Fruit fly (Drosophila melanogaster) whole organism, larva: Measurements from ENCODE around the gene CG33272.

ENCODE experiments used
- noc ChIP-seq: fragments of 200-800 bp; sonication (Bioruptor generic); optimal IDR thresholded peaks from 3 replicates; lab custom pipeline; 2019; ENCODE audit warnings: missing biosample characterization, mild to moderate bottlenecking, missing genetic modification characterization, moderate library complexity

Gene CG33272

DNA sequence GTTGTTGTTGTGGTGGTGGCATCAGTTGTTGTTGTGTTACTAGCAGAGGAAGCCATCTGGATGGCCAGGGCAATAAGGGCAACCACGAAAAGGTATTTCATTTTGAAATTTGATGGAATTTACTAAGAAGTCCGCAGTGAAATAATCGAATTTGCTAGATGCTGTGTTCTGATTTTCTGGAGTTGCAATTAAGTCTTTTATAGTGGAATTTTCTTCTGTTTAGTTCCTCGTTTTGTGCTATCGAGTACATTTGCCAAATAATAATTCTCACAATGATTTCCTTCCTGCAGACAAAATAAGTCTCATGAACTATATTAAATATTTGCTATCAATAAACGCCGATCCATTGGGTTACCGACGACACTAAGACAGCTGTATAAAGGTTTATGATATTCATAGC is at the start of gene CG33272:
Gene CG33272 (minus strand): TSS at position 101 of the 400 bp plus-strand sequence.
- TF ChIP-seq noc (tag; lab: Kevin White, UChicago) = no peak

DNA sequence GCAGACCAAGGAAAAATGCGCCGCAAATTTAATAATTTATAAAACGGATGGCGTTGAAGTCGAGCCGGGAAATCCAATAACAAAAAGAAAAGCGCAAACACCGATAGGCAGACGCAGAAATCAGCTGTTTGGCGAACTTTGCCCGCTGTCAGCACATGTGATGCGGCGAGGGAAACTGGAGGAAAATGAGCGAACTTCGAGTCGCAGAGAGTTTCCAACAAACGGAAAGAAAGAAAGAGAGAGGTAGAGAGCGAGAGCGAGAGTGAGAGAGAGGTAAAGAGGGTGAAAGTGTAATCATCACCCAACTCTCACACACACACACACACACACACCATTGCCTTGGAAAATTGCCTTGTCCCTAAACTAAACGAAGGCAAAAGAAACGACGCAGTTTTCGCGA is 46.8 kb upstream of the CG33272 start:
- no peak for TF ChIP-seq noc (tag; lab: Kevin White, UChicago)

DNA sequence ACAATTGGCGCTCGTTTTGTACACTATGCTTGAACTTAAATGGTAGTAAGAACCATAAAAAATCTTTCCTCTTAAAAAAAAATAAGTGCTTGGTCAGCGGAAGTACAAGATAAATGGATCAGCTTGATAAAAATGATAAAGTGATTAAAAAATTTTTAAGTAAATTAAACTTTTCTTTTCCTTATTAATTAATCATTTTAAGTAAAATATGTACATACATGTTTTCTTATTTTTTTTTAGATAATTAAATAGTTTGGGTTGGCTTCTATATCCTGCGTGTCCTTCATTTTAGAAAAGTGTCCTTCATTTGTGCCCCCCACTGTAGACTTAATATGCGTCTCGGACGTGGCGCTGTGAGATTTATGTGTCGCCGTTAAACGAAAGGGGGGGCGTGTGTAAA is 46.2 kb upstream of the CG33272 start:
- TF ChIP-seq noc (tag; lab: Kevin White, UChicago) = peak; percentile 41

DNA sequence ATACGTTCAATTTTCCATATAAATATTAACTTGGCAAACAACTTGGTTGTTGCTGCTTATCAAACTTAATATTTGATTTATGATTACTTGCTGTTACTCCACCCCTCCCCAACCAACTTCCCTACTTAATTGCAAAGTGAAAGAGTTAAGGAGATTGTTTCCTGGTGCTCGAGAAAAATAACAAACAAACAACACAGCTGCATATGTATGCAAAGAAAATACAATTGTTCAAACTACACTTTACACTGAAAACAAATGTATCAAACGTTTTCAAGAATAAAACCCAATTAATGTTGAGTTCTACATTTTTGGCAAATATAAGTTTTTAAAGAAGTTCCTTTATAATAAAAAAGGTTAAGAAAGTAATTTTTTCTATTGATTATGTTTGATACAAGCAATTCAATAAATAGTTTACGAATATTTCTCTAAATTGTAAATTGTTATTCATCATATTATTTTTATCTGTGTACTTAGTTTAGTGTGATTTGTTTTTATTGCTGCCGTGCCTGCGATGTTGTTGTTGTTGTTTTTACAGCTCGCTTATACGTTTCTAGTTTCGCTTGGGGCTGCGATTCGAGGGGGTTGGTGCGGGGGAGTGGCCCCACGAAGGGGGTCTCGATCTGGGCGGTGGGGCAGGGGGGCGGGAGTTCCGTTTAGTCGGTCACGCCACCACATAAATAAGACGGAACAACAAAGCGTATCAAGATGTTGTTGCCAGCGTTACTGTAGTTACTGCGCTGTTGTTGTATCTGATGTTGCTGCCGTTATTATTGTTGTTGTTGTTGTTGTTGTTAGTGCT is 45.5 kb upstream of the CG33272 start:
- TF ChIP-seq noc (tag; lab: Kevin White, UChicago) = peak; percentile 47

DNA sequence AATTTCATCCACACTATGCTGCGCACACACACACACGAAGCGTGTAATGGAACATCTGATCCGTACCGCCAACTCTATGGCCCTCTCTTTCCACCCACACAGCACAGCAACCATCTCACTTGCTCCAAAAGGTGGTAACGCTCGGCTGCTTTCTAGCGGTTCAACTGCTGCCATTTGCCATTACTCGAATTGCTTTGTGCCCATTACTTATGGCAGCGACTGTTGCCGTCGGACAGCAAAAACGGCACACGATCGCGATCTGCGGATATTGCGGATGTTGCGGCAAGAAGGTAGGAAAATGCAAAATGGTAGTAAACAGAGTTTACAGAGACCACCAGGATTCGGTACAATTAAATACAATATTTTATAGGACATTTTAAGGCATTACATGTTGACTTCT is 44.4 kb upstream of the CG33272 start:
- no peak for TF ChIP-seq noc (tag; lab: Kevin White, UChicago)

DNA sequence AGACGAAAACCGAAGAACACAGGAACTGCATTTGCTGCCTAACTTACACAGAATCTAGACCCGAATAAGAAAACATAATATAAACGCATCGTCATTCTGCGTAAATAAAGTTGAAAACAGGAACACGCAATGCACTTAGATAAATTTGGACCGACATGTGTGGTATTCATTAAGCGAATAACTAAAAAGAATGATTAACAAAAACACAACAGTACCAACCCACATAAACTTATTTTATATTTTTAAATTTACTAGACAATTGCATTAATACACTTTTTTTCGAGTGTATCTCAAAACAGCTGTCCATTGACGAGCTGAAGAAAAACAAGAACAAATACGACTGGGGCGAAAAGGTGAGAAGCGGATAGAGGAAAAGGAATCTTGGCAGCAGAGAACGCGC is 43.9 kb upstream of the CG33272 start:
- no peak for TF ChIP-seq noc (tag; lab: Kevin White, UChicago)

DNA sequence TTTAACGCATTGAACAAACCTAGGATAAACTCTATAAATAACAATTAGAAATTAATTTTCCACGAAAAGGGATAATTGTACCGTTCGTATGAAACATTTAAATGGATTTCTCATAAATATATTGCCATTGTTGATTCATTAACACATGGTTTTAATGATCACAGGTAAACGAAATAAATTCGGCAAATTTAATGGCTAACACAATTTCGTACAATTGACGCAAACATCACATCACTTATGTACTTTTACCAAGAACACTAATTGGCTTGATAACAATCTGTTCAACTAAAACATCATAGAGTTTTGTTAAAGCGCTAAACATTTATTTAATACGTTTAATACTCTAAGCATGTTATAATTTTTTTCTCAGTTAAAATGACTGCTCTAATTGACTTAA is 43.3 kb upstream of the CG33272 start:
- TF ChIP-seq noc (tag; lab: Kevin White, UChicago) = no peak

DNA sequence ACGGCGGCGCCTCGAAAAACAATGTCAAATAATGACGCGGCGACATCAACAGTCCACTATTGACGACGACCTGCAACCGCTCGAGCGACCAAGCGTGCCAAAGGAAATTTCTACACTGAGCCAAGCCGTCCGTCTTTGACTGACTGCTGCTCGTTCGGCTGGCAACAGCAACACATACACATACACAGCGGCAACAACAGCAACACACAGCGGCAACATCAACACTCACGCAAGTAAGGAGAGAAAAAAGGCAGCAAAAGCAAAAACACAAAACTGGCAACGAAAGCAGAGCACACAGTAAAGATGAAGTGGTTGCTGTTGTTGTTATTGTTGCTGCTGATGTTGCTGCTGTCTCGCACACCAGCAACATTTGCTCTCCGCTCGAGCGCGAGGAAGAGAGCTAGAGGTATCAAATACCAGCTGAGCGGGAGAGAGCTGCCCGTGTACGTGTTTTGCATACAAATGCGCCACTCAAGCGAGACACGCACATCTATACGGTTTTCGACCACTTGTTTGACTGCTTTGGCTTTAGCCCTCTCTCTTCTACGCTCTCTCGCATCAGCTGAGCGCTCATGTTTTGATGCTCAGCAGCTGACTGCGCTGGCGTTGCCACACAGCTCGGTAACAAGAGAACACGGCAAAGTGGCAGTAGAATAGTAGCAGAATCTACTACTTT is 42.7 kb upstream of the CG33272 start:
- TF ChIP-seq noc (tag; lab: Kevin White, UChicago) = peak; percentile 29

DNA sequence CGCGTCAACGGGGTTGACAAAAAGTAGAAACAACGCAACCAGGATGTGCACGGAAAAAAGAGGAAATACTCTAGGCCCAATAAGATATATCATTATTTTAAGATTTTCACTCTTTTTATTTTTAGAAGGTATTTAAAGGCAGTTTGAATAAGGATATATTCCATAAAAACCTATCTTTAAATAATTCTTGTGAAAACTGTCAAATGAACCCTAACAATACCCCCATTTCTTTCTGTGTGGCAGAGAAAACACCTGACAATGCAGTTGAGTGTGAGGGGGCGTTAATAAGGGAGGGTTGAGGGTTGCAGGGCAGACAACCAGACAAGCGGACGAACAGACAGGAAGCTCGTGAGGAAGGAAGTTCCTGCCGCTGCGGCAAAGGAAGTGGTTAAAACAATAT is 41.6 kb upstream of the CG33272 start:
- TF ChIP-seq noc (tag; lab: Kevin White, UChicago) = no peak

DNA sequence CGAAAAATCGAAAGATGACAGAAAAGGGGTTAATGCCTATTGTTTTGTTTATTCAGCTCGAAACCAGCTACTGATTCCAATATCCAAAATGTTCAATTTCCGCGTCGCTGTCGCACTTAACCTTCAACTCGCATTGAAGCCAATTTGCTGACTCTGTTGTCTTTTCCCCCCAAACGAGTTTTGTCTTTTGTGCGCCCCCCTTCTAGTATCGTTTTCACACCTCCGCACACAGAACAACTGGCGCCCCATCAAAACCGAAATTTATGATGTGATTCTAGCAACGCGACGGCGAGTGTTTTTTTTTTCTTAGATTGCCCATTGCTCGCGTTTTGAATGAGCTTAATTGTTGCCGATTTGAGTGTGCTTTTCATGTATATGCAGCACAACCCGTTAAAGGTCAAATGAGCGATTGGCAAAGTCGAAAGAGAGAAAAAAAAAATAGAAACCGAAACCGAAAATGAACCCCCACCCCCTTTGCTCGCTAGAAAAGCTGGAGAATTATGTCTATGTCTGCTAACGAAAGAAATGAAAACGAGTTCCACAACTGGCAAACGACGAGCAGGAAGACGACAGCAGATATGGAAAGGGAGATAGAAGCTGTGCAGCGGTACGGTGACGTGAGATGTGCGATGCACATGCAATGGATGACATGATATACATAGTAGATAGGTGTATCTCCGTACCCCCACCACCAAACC is 40.1 kb upstream of the CG33272 start:
- TF ChIP-seq noc (tag; lab: Kevin White, UChicago) = no peak

DNA sequence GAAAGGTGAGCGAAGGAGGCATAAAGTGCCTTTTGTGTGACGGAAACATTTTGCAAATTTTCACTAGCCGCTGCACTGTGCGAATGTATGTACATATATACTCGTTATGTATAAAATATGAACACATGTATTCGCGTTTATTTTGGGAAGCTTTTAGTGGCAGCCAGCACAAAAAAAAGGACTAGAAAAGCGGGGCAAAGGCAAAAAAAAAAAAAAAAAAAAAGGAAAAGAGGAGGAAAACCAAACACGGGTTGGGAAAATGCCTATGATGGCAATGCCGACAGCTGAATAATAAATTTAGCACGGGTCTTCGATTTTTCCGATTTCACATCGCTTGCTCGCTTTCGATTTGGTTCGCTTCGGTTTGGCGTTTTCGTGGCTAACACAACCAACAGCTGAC is 39.0 kb upstream of the CG33272 start:
- no peak for TF ChIP-seq noc (tag; lab: Kevin White, UChicago)

DNA sequence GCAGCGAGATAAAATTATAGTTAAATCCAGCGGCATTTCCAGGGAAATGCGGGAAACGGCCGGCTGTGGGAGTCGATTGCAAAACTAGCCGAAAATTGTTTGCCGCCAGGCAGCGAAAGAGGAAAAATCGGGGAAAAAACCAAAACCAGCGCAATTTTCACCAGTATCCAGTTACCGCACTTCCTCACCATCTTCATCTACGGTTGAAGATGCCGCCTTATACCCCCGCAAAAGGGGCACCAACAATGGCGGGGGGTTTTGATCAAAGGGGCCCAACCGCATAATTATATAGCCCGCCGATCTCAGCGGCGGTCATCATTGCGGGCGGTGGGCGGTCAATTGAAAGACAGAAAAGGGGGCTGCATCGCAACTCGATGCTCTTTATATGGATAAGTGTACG is 37.6 kb upstream of the CG33272 start:
- no peak for TF ChIP-seq noc (tag; lab: Kevin White, UChicago)

DNA sequence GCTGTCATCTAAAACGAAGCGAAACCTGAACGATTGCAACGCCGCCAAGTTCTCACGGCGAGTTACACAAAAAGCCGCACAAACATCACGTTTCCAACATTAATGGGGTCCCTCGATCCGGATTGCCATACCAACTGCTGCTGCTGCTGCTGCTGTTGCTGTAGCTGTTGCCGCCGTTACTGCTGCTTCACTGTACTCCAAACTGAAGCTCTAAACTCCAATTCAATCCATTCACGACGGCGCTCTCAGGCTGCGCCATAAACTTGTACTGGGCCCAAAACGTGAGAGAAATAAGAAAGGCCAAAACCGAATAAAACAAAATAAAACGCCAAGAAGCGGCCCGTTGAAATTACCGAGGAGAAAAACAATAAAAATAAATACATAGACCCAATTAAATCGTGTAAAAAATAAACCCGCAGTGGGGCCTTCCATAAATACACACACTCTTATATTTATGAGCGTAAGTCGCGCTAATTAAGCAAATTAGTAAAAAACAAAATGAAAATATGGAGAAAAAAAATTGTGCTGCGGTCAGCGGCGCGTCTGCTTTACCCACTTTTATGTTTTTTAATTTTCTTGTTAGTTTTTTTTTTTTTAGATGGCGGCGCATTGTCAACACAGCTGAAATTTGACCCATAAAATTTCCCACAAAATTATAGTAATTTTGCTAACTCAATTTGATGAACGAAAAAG is 37.1 kb upstream of the CG33272 start:
- TF ChIP-seq noc (tag; lab: Kevin White, UChicago) = no peak

DNA sequence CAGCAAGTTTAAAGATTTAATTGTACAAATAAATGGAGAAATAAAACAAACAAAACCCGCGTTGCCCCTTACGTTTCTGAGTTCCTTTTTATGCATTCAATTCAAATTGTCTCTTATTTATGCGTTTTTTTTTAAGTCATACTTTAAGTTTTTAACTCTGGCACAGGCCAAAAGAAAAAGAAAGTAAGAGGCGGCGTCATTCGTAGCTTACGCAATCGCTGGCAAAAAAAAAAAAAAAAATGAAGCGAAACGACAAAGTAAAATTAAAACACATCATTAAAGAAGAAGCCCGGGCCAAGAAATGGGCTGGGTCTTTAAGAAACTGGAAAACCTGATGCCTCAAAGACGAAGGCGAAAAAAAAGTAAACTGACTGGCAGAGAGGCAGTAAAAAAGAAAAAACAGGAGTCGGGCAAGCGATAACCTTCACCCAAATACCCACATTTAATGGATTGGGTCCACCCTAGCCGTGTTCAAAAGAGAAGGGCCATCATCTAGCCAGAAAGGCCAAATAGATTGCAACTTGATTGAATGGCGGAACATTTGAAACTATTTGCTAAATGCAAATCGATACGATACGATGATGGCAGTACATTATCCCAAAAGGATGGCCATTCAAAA is 33.4 kb upstream of the CG33272 start:
- TF ChIP-seq noc (tag; lab: Kevin White, UChicago) = no peak

DNA sequence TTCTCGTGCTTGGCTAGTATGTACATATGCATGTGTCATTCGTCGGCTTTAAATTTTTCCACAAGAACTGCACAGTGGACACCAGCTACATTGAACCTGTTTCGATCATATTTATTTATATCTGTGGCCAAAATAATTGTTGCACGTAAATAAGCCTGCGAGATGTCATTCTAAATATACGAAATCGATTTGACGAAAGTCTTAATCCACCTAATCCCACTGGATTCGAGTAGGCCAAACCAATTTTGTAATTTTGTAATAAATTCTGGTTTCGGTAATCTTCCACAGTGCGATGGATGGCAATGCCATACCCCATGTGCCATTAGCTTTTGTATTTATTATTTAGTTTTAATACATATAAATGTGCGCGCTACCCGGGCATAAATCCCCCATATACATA is 32.6 kb upstream of the CG33272 start:
- peak; percentile 50 for TF ChIP-seq noc (tag; lab: Kevin White, UChicago)
